Fruit fly (Drosophila melanogaster): ENCODE data around the gene fu.

Gene fu

dm6 chrX:18652879-18653278 lies 4.7 kb upstream of the fu start, which contains the start of gene Ing3:
Ing3 (minus strand) TSS chrX:18653091.
- no peak for TF ChIP-seq noc (tag; optimal IDR thresholded peaks at IDR 0.05)

DNA sequence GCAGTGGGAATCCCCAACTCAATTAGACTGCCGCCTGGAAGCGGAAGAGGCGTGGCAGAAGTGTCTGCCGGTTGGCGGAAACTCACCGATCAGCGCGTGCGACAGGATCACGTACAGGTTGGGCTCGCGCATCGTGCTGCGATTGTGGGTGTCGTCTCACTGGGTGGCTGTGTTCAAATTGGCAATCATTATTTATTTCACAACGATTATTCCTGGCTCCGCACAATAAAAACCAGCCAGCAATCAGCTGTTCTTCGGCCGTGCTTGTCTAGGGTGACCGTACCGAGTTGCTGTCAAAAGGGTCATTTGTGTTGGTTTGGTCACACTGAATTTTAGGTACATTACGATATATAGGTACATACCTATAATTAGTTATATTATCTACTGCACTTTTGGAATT lies 543 bp upstream of the fu start, which contains the start of gene CG6659:
Gene CG6659, minus strand, starts transcription at position 275 of the 400 bp plus-strand sequence.
- no peak for TF ChIP-seq noc (tag; optimal IDR thresholded peaks at IDR 0.05)

DNA sequence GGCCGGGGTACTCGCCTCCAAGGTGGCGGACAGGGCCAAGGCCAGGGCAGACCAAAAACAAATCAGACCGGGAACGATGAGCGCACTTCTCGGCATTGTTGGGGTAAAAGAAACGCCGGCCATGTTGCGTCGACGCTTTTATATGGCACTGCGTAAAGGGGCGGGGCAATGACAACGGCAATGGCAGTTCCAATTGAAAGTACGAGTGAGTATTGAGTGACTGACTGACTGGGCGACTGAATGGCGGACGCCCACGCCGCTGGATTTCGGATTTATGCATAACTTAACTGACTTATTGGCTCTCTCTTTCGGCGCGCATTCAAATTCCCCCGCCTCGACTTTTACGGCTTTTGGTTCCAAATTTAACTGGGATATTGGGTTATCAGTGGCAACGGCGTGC lies 4.5 kb downstream of the fu start, which contains the start of gene CG6696:
Gene CG6696, minus strand, starts transcription at position 101 of the 400 bp plus-strand sequence.
- TF ChIP-seq noc (tag; optimal IDR thresholded peaks at IDR 0.05): no peak

DNA sequence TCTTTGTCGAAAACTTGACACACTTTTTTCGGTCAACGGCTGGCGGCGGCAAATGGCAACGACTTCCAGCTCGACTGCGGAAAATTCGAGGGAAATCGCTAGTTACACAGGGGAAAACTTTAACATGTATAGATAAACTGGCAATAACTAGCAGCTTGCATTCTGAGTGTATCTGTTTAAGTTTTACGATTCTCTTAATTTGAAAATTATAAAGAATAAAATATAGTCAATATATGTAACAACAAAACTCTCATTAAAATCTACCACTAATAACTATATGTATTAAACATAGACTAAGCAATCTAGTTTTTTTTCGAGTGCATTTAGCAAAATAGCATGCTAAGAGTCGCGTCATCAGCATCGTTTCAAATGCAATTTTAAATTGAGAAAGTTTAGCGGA lies 5.8 kb downstream of the fu start:
- TF ChIP-seq noc (tag; optimal IDR thresholded peaks at IDR 0.05): no peak

- TF ChIP-seq noc (tag; optimal IDR thresholded peaks at IDR 0.05): no peak
Measured at dm6 chrX:18665715-18666267, 8.2 kb downstream of the fu start.

DNA sequence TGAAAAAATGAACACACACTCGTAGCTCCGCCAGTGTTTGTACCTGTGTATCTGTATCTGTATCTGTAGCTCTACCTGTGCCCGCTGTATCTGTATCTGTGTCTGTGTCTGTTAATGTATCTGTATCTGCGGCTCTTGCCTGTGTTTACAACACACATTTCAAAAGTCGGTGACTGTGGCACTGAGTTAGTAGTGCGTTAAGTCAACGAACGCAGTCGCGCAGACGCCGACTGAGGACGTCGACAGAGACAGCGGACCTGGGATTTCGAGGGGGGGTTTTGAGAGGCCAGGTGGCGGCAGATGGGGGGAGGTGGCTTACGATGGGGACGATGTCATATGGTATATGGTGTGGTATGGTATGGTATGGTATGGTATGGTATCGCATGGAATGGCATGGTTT lies 10.7 kb downstream of the fu start:
- TF ChIP-seq noc (tag; optimal IDR thresholded peaks at IDR 0.05): no peak

dm6 chrX:18669811-18670477 lies 12.4 kb downstream of the fu start:
- no peak for TF ChIP-seq noc (tag; optimal IDR thresholded peaks at IDR 0.05)

dm6 chrX:18671545-18672174 lies 14.1 kb downstream of the fu start:
- TF ChIP-seq noc (tag; optimal IDR thresholded peaks at IDR 0.05): no peak

dm6 chrX:18672900-18673529 lies 15.5 kb downstream of the fu start:
- TF ChIP-seq noc (tag; optimal IDR thresholded peaks at IDR 0.05): no peak

DNA sequence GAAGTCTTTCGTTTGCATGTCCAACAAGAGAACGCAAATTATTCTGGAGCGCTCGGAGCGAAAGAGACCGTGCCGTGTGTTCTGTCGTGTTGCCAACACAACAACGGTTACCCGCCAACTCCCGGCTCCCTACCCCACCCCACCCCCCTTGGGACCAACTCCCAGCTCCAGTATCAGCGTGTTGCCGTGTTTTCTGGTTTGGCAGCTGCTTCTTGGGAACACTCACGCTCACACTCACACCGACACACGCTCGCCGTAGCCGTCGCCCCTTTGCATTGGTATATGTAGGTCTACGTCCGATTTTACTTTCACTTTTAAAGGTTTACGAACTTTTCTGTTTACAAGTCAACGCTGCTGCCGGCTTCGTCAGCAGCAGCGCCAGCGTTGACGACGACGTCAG lies 17.7 kb downstream of the fu start:
- TF ChIP-seq noc (tag; optimal IDR thresholded peaks at IDR 0.05): no peak

- TF ChIP-seq noc (tag; optimal IDR thresholded peaks at IDR 0.05): no peak
Measured at dm6 chrX:18675702-18676101, 18.1 kb downstream of the fu start.

dm6 chrX:18676756-18677155 lies 19.2 kb downstream of the fu start:
- TF ChIP-seq noc (tag; optimal IDR thresholded peaks at IDR 0.05): no peak

- TF ChIP-seq noc (tag; optimal IDR thresholded peaks at IDR 0.05): no peak
Measured at dm6 chrX:18678876-18679275, 21.3 kb downstream of the fu start.

- TF ChIP-seq noc (tag; optimal IDR thresholded peaks at IDR 0.05): no peak
Measured at dm6 chrX:18681410-18681809, 23.9 kb downstream of the fu start.

DNA sequence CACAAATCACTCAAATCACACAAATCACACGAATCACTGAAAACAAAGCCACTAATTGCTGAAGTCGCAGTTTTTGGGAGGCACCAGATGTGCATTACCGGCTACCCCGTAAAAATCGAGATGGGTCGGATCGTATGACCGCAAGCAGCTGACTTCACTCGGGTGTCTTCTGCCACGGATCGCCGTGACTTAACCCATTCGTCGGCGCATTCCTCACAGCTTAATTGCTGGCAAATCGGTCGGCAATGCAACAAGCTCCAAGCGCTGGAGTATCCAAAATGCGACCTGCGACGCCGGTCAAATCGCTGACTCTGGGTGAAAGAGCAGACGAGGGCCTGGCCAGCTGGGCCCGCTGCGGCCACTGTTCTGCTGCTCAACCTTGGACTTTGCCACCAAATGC lies 25.3 kb downstream of the fu start:
- TF ChIP-seq noc (tag; optimal IDR thresholded peaks at IDR 0.05): no peak

dm6 chrX:18684504-18684903 lies 26.9 kb downstream of the fu start:
- no peak for TF ChIP-seq noc (tag; optimal IDR thresholded peaks at IDR 0.05)

DNA sequence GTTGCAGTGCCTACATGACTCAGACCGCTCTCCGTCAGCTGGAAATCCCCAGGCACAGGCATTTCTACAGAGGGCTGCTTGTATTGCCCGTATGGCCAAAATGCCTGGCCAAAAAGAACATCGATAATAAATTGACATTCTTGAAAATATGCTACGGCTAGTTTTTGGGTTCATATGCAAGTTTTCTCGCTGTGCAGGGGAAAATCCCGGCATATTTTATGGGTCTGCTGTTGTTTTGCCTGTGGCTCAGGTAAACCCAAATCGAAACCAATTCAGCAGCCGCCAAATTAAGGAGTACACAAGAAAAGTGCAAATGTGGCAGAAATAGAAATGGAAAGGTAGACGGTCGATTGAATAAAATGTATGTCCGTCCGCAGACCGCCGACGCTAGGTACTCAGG lies 27.4 kb downstream of the fu start:
- TF ChIP-seq noc (tag; optimal IDR thresholded peaks at IDR 0.05): no peak
